Fruit fly (Drosophila melanogaster): ENCODE data around the gene CG33767.

DNA sequence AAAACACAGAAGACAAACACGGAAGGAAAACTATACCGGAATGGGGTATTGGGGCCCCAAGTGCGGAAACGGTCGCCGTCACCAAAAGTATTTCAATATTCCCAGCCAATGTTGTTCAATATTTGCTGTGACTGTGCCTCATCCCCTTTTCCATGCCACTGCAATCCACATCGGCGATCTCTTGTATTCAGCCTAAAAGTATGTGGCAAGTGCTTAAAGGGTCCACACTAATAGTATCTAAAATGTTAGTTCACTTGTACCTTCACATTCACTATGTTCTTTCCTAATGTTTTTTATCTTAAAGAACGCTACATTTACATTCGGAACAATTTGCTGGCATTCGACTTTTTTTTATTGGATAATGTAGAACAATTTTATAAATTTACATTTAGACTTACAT lies 34.8 kb downstream of the CG33767 start:
- TF ChIP-seq usp (GFP tag; optimal IDR thresholded peaks at IDR 0.05) (no peak), Hr78 (GFP tag; optimal IDR thresholded peaks at IDR 0.05) (no peak), Abd-B (GFP tag; optimal IDR thresholded peaks at IDR 0.05) (no peak), Jra (GFP tag; optimal IDR thresholded peaks at IDR 0.05) (no peak), br (GFP tag; optimal IDR thresholded peaks at IDR 0.05) (no peak), fru (GFP tag; optimal IDR thresholded peaks at IDR 0.05) (no peak), Dif (GFP tag; optimal IDR thresholded peaks at IDR 0.05; ENCODE audit: partially characterized antibody) (no peak)

Measured in whole organism, wandering third instar larva.